Fruit fly (Drosophila melanogaster): ENCODE results near the gene NetA.

NetA gene

dm6 chrX:14593091-14593490, 60.6 kb downstream of the NetA start:
- no peak for TF ChIP-seq jim (GFP tag; optimal IDR thresholded peaks at IDR 0.05)
- TF ChIP-seq Myc (optimal IDR thresholded peaks at IDR 0.05): no peak
- no peak for TF ChIP-seq dl (GFP tag; optimal IDR thresholded peaks at IDR 0.05; ENCODE audit: insufficient read depth in 1 of 2, partially characterized antibody in 2 of 2)
- no peak for TF ChIP-seq sage (GFP tag; optimal IDR thresholded peaks at IDR 0.05)
- TF ChIP-seq Mio (GFP tag; optimal IDR thresholded peaks at IDR 0.05): no peak
- TF ChIP-seq Dfd (GFP tag; optimal IDR thresholded peaks at IDR 0.05): no peak
- TF ChIP-seq rgr (GFP tag; optimal IDR thresholded peaks at IDR 0.05): no peak
- no peak for TF ChIP-seq OdsH (GFP tag; optimal IDR thresholded peaks at IDR 0.05)
- no peak for TF ChIP-seq Hr83 (GFP tag; optimal IDR thresholded peaks at IDR 0.05; ENCODE audit: poor library complexity, severe bottlenecking)
- no peak for TF ChIP-seq CrebA (GFP tag; optimal IDR thresholded peaks at IDR 0.05; ENCODE audit: borderline replicate concordance)
- no peak for TF ChIP-seq lola (GFP tag; optimal IDR thresholded peaks at IDR 0.05)
- TF ChIP-seq h (GFP tag; optimal IDR thresholded peaks at IDR 0.05): no peak
- TF ChIP-seq psq (GFP tag; optimal IDR thresholded peaks at IDR 0.05): no peak
- no peak for TF ChIP-seq Jra (GFP tag; optimal IDR thresholded peaks at IDR 0.05)
- TF ChIP-seq Sp1 (GFP tag; optimal IDR thresholded peaks at IDR 0.05): no peak
- no peak for TF ChIP-seq sv (GFP tag; optimal IDR thresholded peaks at IDR 0.05)

- TF ChIP-seq Jra (GFP tag; optimal IDR thresholded peaks at IDR 0.05): no peak
- TF ChIP-seq rgr (GFP tag; optimal IDR thresholded peaks at IDR 0.05): no peak
- TF ChIP-seq HLH106 (tag; optimal IDR thresholded peaks at IDR 0.05): no peak
Measured at dm6 chrX:14591491-14591890, 62.2 kb downstream of the NetA start.

- no peak for TF ChIP-seq N (GFP tag; optimal IDR thresholded peaks at IDR 0.05)
- no peak for TF ChIP-seq h (GFP tag; optimal IDR thresholded peaks at IDR 0.05)
- no peak for TF ChIP-seq fru (GFP tag; optimal IDR thresholded peaks at IDR 0.05)
- no peak for TF ChIP-seq Hr83 (GFP tag; optimal IDR thresholded peaks at IDR 0.05; ENCODE audit: poor library complexity, severe bottlenecking)
- TF ChIP-seq lola (GFP tag; optimal IDR thresholded peaks at IDR 0.05): no peak
- TF ChIP-seq Dfd (GFP tag; optimal IDR thresholded peaks at IDR 0.05): no peak
- no peak for TF ChIP-seq brk (GFP tag; optimal IDR thresholded peaks at IDR 0.05)
- TF ChIP-seq Rel (GFP tag; optimal IDR thresholded peaks at IDR 0.05): no peak
- no peak for TF ChIP-seq Rel (tag; optimal IDR thresholded peaks at IDR 0.05)
- no peak for TF ChIP-seq dmrt93B (GFP tag; optimal IDR thresholded peaks at IDR 0.05)
- no peak for TF ChIP-seq Vsx2 (GFP tag; optimal IDR thresholded peaks at IDR 0.05; ENCODE audit: partially characterized antibody)
- TF ChIP-seq tai (GFP tag; optimal IDR thresholded peaks at IDR 0.05): no peak
- TF ChIP-seq ey (GFP tag; optimal IDR thresholded peaks at IDR 0.05): no peak
- no peak for TF ChIP-seq HLH106 (tag; optimal IDR thresholded peaks at IDR 0.05)
Measured at dm6 chrX:14588996-14589621, 64.6 kb downstream of the NetA start.

- no peak for TF ChIP-seq GATAd (GFP tag; optimal IDR thresholded peaks at IDR 0.05)
- TF ChIP-seq Sp1 (GFP tag; optimal IDR thresholded peaks at IDR 0.05): no peak
- no peak for TF ChIP-seq HLH106 (tag; optimal IDR thresholded peaks at IDR 0.05)
- no peak for TF ChIP-seq Mio (GFP tag; optimal IDR thresholded peaks at IDR 0.05)
- no peak for TF ChIP-seq dmrt93B (GFP tag; optimal IDR thresholded peaks at IDR 0.05)
- no peak for TF ChIP-seq Dfd (GFP tag; optimal IDR thresholded peaks at IDR 0.05)
- no peak for TF ChIP-seq h (GFP tag; optimal IDR thresholded peaks at IDR 0.05)
- TF ChIP-seq Hnf4 (GFP tag; optimal IDR thresholded peaks at IDR 0.05): no peak
- no peak for TF ChIP-seq psq (GFP tag; optimal IDR thresholded peaks at IDR 0.05)
- no peak for TF ChIP-seq Hr78 (GFP tag; optimal IDR thresholded peaks at IDR 0.05)
- TF ChIP-seq usp (GFP tag; optimal IDR thresholded peaks at IDR 0.05): no peak
- no peak for TF ChIP-seq sage (GFP tag; optimal IDR thresholded peaks at IDR 0.05)
- no peak for TF ChIP-seq OdsH (GFP tag; optimal IDR thresholded peaks at IDR 0.05)
- no peak for TF ChIP-seq woc (GFP tag; optimal IDR thresholded peaks at IDR 0.05)
- no peak for TF ChIP-seq foxo (GFP tag; optimal IDR thresholded peaks at IDR 0.05)
- TF ChIP-seq CG9705 (GFP tag; optimal IDR thresholded peaks at IDR 0.05): no peak
Measured at dm6 chrX:14588509-14588908, 65.2 kb downstream of the NetA start.
